Fruit fly (Drosophila melanogaster): Measurements from ENCODE around the gene CG43245.

DNA sequence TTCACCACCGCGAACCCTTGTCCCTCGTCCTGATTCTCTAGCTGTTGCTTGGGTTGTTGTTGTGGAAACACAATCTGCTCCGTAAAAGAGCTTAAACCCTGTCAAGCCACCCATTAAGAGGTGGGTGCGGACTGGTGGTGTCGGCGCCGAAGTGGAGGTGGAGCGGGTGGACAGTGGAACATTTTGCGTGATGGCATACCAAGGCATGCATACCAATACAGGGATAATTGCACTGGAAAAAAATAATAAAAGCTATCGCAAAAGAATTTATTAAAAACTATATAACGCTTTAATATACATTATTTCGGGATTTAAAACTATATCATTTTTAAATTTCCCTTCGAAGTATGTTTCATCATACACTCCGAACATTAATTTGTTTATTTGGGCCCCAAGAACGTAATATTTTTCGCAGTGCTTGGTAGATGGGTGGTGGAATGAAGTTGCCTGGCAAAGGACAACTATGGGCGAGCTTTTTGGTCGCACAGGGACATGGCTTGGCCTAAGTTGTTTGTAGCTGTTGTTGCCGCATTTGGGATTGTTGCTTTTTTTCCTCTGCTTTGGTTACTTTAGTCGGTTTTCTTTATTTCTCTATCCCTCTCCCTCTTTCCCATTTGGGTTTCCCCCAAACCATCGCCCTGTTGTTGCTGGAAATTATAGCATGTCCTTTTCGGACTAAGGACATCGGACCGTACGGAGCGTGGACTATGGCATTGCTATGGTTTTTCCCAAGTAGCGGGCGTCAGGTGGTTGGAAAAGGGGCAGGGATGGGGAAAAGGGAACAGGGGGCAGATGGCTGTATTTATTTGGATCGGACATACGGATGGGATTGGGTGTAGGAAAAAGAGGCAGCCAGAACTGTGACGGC lies 50.9 kb downstream of the CG43245 start:
- TF ChIP-seq Sin3A (optimal IDR thresholded peaks at IDR 0.05), result no peak
- no peak for TF ChIP-seq h (optimal IDR thresholded peaks at IDR 0.05)
- TF ChIP-seq psq (optimal IDR thresholded peaks at IDR 0.05), result no peak
- no peak for TF ChIP-seq Myc (optimal IDR thresholded peaks at IDR 0.05)
- no peak for TF ChIP-seq ttk (optimal IDR thresholded peaks at IDR 0.05)
- TF ChIP-seq insv (optimal IDR thresholded peaks at IDR 0.05), result no peak
